Worm (Caenorhabditis elegans) whole organism, L4 larva: ENCODE data around the gene sedl-1.

Experiments used
- D1046.2 ChIP-seq: fragments of 200-800 bp; sonication (Bioruptor generic); IDR thresholded peaks from 2 replicates; pipeline ENCODE4 v1.3.6; 2022; ENCODE audit warnings: missing genetic modification characterization, missing compliant biosample characterization
- F37D6.2 ChIP-seq: sonication (generic microtip); optimal IDR thresholded peaks from 2 replicates; lab custom pipeline; 2016; ENCODE audit warnings: mild to moderate bottlenecking, missing genetic modification characterization, missing compliant biosample characterization
- F44E2.7 ChIP-seq: fragments of 200-800 bp; sonication (Bioruptor generic); IDR thresholded peaks from 2 replicates; pipeline ENCODE4 v2.1.2; 2022; ENCODE audit warnings: missing genetic modification characterization, missing compliant biosample characterization
- T26A8.4 ChIP-seq: fragments of 200-800 bp; sonication (Bioruptor generic); IDR thresholded peaks from 2 replicates; pipeline ENCODE4 v1.3.6; 2022; ENCODE audit warnings: missing genetic modification characterization, missing compliant biosample characterization
- Y48G9A.11 ChIP-seq: fragments of 200-800 bp; sonication (Bioruptor generic); IDR thresholded peaks from 2 replicates; pipeline ENCODE4 v1.3.6; 2022; ENCODE audit warnings: missing genetic modification reagents, missing genetic modification characterization, missing compliant biosample characterization
- Y75B8A.6 ChIP-seq: fragments of 200-800 bp; sonication (Bioruptor generic); IDR thresholded peaks from 2 replicates; pipeline ENCODE4 v1.3.6; 2022; ENCODE audit warnings: missing genetic modification reagents, missing genetic modification characterization, missing compliant biosample characterization
- ZK337.2 ChIP-seq: fragments of 200-800 bp; sonication (Bioruptor generic); IDR thresholded peaks from 2 replicates; pipeline ENCODE4 v1.3.6; 2022; ENCODE audit warnings: missing genetic modification reagents, missing genetic modification characterization, missing compliant biosample characterization
- aha-1 ChIP-seq: fragments of 150-350 bp; peaks from one replicate; lab custom pipeline; 2014; ENCODE audit warnings: missing biosample characterization, missing genetic modification characterization
- ama-1 ChIP-seq: fragments of 150-350 bp; optimal IDR thresholded peaks from 2 replicates; lab custom pipeline; 2014; ENCODE audit warnings: inconsistent platforms, mixed read lengths
- arid-1 ChIP-seq: fragments of 200-800 bp; sonication (Bioruptor generic); conservative IDR thresholded peaks from 2 replicates; pipeline ENCODE4 v1.3.6; 2022; ENCODE audit warnings: missing genetic modification reagents, missing genetic modification characterization, missing compliant biosample characterization
- ceh-20 ChIP-seq: fragments of 200-800 bp; sonication (Bioruptor generic); IDR thresholded peaks from 2 replicates; pipeline ENCODE4 v1.3.6; 2022; ENCODE audit warnings: missing genetic modification reagents, missing genetic modification characterization, missing compliant biosample characterization
- ceh-28 ChIP-seq: fragments of 150-350 bp; optimal IDR thresholded peaks from 2 replicates; lab custom pipeline; 2014; ENCODE audit warnings: missing biosample characterization, missing genetic modification reagents, missing genetic modification characterization
- daf-16 ChIP-seq, 3 experiments: sonication (generic microtip); optimal IDR thresholded peaks; 2 replicates each; lab custom pipeline; 2016 to 2017; ENCODE audit warnings: missing genetic modification characterization in 3 of 3, missing genetic modification reagents in 3 of 3, mild to moderate bottlenecking in 2 of 3, missing compliant biosample characterization in 2 of 3, missing biosample characterization in 1 of 3, moderate library complexity in 1 of 3
- dmd-9 ChIP-seq: fragments of 200-800 bp; sonication (Bioruptor generic); IDR thresholded peaks from 2 replicates; pipeline ENCODE4 v1.3.6; 2022; ENCODE audit warnings: missing genetic modification reagents, missing genetic modification characterization, missing compliant biosample characterization
- duxl-1 ChIP-seq: sonication (generic microtip); optimal IDR thresholded peaks from 2 replicates; lab custom pipeline; 2016; ENCODE audit warnings: mild to moderate bottlenecking, missing genetic modification characterization, moderate library complexity, missing compliant biosample characterization; ENCODE audit not compliant: poor library complexity
- dve-1 ChIP-seq: sonication (generic microtip); optimal IDR thresholded peaks from 2 replicates; lab custom pipeline; 2017; ENCODE audit warnings: antibody characterized with exemption, mild to moderate bottlenecking, missing genetic modification characterization, missing compliant biosample characterization; ENCODE audit not compliant: insufficient read depth
- egl-27 ChIP-seq: sonication (generic microtip); optimal IDR thresholded peaks from 3 replicates; lab custom pipeline; 2017; ENCODE audit warnings: missing biosample characterization, missing genetic modification reagents, missing genetic modification characterization
- gei-8 ChIP-seq: fragments of 200-800 bp; sonication (Bioruptor generic); optimal IDR thresholded peaks from 2 replicates; lab custom pipeline; 2018; ENCODE audit warnings: mild to moderate bottlenecking, missing genetic modification characterization, missing compliant biosample characterization
- hif-1 ChIP-seq, 2 experiments: sonication (generic microtip); optimal IDR thresholded peaks; 2 replicates each; lab custom pipeline; 2016 to 2017; ENCODE audit warnings: missing compliant biosample characterization in 2 of 2, missing genetic modification characterization in 2 of 2, missing genetic modification reagents in 2 of 2, missing genotype in 2 of 2, mild to moderate bottlenecking in 1 of 2
- hlh-11 ChIP-seq: fragments of 200-800 bp; sonication (Bioruptor generic); optimal IDR thresholded peaks from 2 replicates; lab custom pipeline; 2018; ENCODE audit warnings: mild to moderate bottlenecking, missing genetic modification characterization, missing compliant biosample characterization
- hlh-30 ChIP-seq: sonication (generic microtip); optimal IDR thresholded peaks from 2 replicates; lab custom pipeline; 2017; ENCODE audit warnings: antibody characterized with exemption, mild to moderate bottlenecking, missing genetic modification characterization, missing compliant biosample characterization; ENCODE audit not compliant: insufficient read depth
- jun-1 ChIP-seq: fragments of 150-350 bp; optimal IDR thresholded peaks from 2 replicates; lab custom pipeline; 2014; ENCODE audit warnings: missing biosample characterization, missing genetic modification reagents, missing genetic modification characterization
- lin-38 ChIP-seq: fragments of 200-800 bp; sonication (Bioruptor generic); IDR thresholded peaks from 2 replicates; pipeline ENCODE4 v1.3.6; 2022; ENCODE audit warnings: missing genetic modification reagents, missing genetic modification characterization, missing compliant biosample characterization
- lir-3 ChIP-seq: sonication (generic microtip); optimal IDR thresholded peaks from 2 replicates; lab custom pipeline; 2016; ENCODE audit warnings: mild to moderate bottlenecking, missing genetic modification characterization, missing compliant biosample characterization
- lsy-2 ChIP-seq, 2 experiments: fragments of 150-350 bp in 1 of 2; sonication (generic microtip) in 1 of 2; optimal IDR thresholded peaks; 2 replicates each; lab custom pipeline; 2014 to 2017; ENCODE audit warnings: missing biosample characterization in 2 of 2, missing genetic modification characterization in 2 of 2
- madf-5 ChIP-seq, 2 experiments: fragments of 200-800 bp; sonication (Bioruptor generic); IDR thresholded peaks; 2 replicates each; pipeline ENCODE4 v1.3.6; 2022; ENCODE audit warnings: missing compliant biosample characterization in 2 of 2, missing genetic modification characterization in 2 of 2
- madf-9 ChIP-seq: fragments of 200-800 bp; sonication (Bioruptor generic); conservative IDR thresholded peaks from 2 replicates; pipeline ENCODE4 v1.3.6; 2022; ENCODE audit warnings: missing genetic modification reagents, missing genetic modification characterization, missing compliant biosample characterization
- mep-1 ChIP-seq: fragments of 150-350 bp; sonication (generic microtip); optimal IDR thresholded peaks from 3 replicates; lab custom pipeline; 2014; ENCODE audit warnings: missing biosample characterization, missing genetic modification characterization
- nhr-102 ChIP-seq: sonication (generic microtip); optimal IDR thresholded peaks from 2 replicates; lab custom pipeline; 2016; ENCODE audit warnings: mild to moderate bottlenecking, missing genetic modification characterization, moderate library complexity, missing compliant biosample characterization
- nhr-25 ChIP-seq: sonication (generic microtip); optimal IDR thresholded peaks from 2 replicates; lab custom pipeline; 2017; ENCODE audit warnings: missing genetic modification characterization, mild to moderate bottlenecking, missing compliant biosample characterization, antibody characterized with exemption, moderate library complexity, borderline replicate concordance; ENCODE audit not compliant: insufficient read depth
- nhr-42 ChIP-seq: fragments of 200-800 bp; sonication (Bioruptor generic); IDR thresholded peaks from 2 replicates; pipeline ENCODE4 v1.3.6; 2022; ENCODE audit warnings: missing genetic modification characterization, missing compliant biosample characterization
- nhr-48 ChIP-seq: sonication (generic microtip); optimal IDR thresholded peaks from 2 replicates; lab custom pipeline; 2016; ENCODE audit warnings: mild to moderate bottlenecking, missing genetic modification characterization, missing compliant biosample characterization
- nhr-77 ChIP-seq: fragments of 150-350 bp; optimal IDR thresholded peaks from 2 replicates; lab custom pipeline; 2014; ENCODE audit warnings: missing biosample characterization, missing genetic modification characterization
- php-3 ChIP-seq: fragments of 200-800 bp; sonication (Bioruptor generic); IDR thresholded peaks from 2 replicates; pipeline ENCODE4 v1.3.6; 2022; ENCODE audit warnings: missing genetic modification reagents, missing genetic modification characterization, missing compliant biosample characterization
- pqm-1 ChIP-seq: sonication (generic microtip); optimal IDR thresholded peaks from 2 replicates; lab custom pipeline; 2017; ENCODE audit warnings: missing biosample characterization, missing genetic modification characterization
- spr-1 ChIP-seq: sonication (generic microtip); optimal IDR thresholded peaks from 2 replicates; lab custom pipeline; 2016; ENCODE audit warnings: mild to moderate bottlenecking, missing genetic modification characterization, missing compliant biosample characterization
- tag-97 ChIP-seq: fragments of 200-800 bp; sonication (Bioruptor generic); IDR thresholded peaks from 2 replicates; pipeline ENCODE4 v1.3.6; 2022; ENCODE audit warnings: missing genetic modification characterization, missing compliant biosample characterization
- unc-62 ChIP-seq, 3 experiments: fragments of 150-350 bp in 1 of 3; sonication (generic microtip); optimal IDR thresholded peaks in 2 of 3; peaks in 1 of 3; 1 replicate in 1 of 3; 2 replicates in 2 of 3; lab custom pipeline; 2014 to 2017; ENCODE audit warnings: missing biosample characterization in 3 of 3, missing genetic modification characterization in 3 of 3, missing genetic modification reagents in 3 of 3, missing genotype in 1 of 3
- zip-2 ChIP-seq: fragments of 150-350 bp; optimal IDR thresholded peaks from 2 replicates; lab custom pipeline; 2014; ENCODE audit warnings: missing biosample characterization, missing genetic modification characterization
- ztf-7 ChIP-seq: fragments of 150-350 bp; optimal IDR thresholded peaks from 2 replicates; lab custom pipeline; 2014; ENCODE audit warnings: missing biosample characterization, missing genetic modification characterization

Gene sedl-1

ce11 chrX:1446593-1447141, 6.6 kb upstream of the sedl-1 start, which contains the start of gene zfp-3 (continued):
- TF ChIP-seq ceh-20 (GFP tag; lab: Robert Waterston, UW) (peak; percentile 94), ZK337.2 (GFP tag; lab: Robert Waterston, UW) (0 out of 2 replicates have a peak, but pooled peaks have one; percentile 47), lir-3 (tag; lab: Kevin White, UChicago) (peak; percentile 45), dmd-9 (GFP tag; lab: Robert Waterston, UW) (peak; percentile 77)

DNA sequence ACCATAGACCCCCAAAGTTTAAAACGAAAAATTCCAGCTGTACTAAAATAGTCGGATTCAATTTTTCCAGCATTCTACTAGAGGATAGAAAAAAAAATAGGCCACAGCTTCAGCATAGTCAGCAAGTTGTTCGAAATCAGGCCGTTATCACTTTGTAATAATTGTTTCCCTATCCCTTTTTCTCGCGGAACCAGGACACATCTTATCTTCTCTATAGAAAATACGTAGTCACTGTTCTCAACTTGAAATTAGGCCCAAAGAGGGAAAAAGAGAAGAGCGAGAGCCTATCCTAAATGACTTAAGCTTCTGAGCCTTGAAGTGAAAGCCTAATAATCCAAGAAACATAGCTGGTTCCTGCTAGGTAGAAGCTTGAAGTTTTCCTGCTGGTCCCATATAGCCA, 5.6 kb upstream of the sedl-1 start:
- TF ChIP-seq aha-1 = peak; percentile 45
- peak; percentile 36 for TF ChIP-seq jun-1
- TF ChIP-seq hlh-11 (tag; lab: Kevin White, UChicago) = peak; percentile 23
- peak; percentile 19 for TF ChIP-seq hlh-30 (tag; lab: Kevin White, UChicago)
- TF ChIP-seq nhr-42 (GFP tag; lab: Robert Waterston, UW) = peak; percentile 39; the same call in 1 of the 2 replicates
- TF ChIP-seq madf-9 (GFP tag; lab: Robert Waterston, UW) = no peak
- TF ChIP-seq duxl-1 (tag; lab: Kevin White, UChicago) = peak; percentile 64
- TF ChIP-seq arid-1 = 0 out of 2 replicates have a peak, but pooled peaks have one; percentile 22
- TF ChIP-seq nhr-48 (tag; lab: Kevin White, UChicago) = peak; percentile 10
- 0 out of 2 replicates have a peak, but pooled peaks have one; percentile 9 for TF ChIP-seq php-3
- TF ChIP-seq lsy-2 (tag; optimal IDR thresholded peaks at IDR 0.05; lab: Kevin White, UChicago) = peak in 1 of 2 experiments; percentile 22
- peak; percentile 80 for TF ChIP-seq ama-1 (lab: Kevin White, UChicago)
- no peak for TF ChIP-seq tag-97 (GFP tag; lab: Robert Waterston, UW)
- TF ChIP-seq Y75B8A.6 = 0 out of 2 replicates have a peak, but pooled peaks have one; percentile 31
- 0 out of 2 replicates have a peak, but pooled peaks have one; percentile 66 for TF ChIP-seq D1046.2 (GFP tag; lab: Robert Waterston, UW)
- TF ChIP-seq spr-1 (tag; lab: Kevin White, UChicago) = peak; percentile 0
- TF ChIP-seq lir-3 (tag; lab: Kevin White, UChicago) = no peak
- peak; percentile 33 for TF ChIP-seq dve-1 (tag; lab: Kevin White, UChicago)
- TF ChIP-seq egl-27 (tag; lab: Kevin White, UChicago) = no peak
- peak; percentile 38; the same call in 1 of the 2 replicates for TF ChIP-seq T26A8.4
- no peak for TF ChIP-seq daf-16 (GFP tag; optimal IDR thresholded peaks at IDR 0.05; lab: Kevin White, UChicago)
- TF ChIP-seq daf-16 (tag; optimal IDR thresholded peaks at IDR 0.05; lab: Kevin White, UChicago) = peak; percentile 3
- no peak for TF ChIP-seq hif-1 (tag; optimal IDR thresholded peaks at IDR 0.05; lab: Kevin White, UChicago)
- peak; percentile 19 for TF ChIP-seq zip-2 (tag; lab: Kevin White, UChicago)
- peak; percentile 62 for TF ChIP-seq mep-1 (tag; lab: Kevin White, UChicago)

- TF ChIP-seq Y48G9A.11 = no peak
- peak; percentile 10; the same call in 1 of the 2 replicates for TF ChIP-seq lin-38 (GFP tag; lab: Robert Waterston, UW)
- no peak for TF ChIP-seq F37D6.2 (tag; lab: Kevin White, UChicago)
- TF ChIP-seq ama-1 (lab: Kevin White, UChicago) = no peak
- TF ChIP-seq duxl-1 (tag; lab: Kevin White, UChicago) = peak; percentile 8
- peak; percentile 55 for TF ChIP-seq nhr-102 (tag; lab: Kevin White, UChicago)
- TF ChIP-seq mep-1 (tag; lab: Kevin White, UChicago) = peak; percentile 0
- TF ChIP-seq nhr-25 = no peak
- TF ChIP-seq ceh-28 = no peak
- no peak for TF ChIP-seq madf-5 (GFP tag; IDR thresholded peaks at IDR 0.05; lab: Robert Waterston, UW)
- peak; percentile 61 for TF ChIP-seq nhr-77 (tag; lab: Kevin White, UChicago)
- peak; percentile 68 for TF ChIP-seq aha-1
- TF ChIP-seq pqm-1 (tag; lab: Kevin White, UChicago) = no peak
- TF ChIP-seq madf-9 (GFP tag; lab: Robert Waterston, UW) = no peak
- TF ChIP-seq ztf-7 = no peak
- TF ChIP-seq F44E2.7 (GFP tag; lab: Robert Waterston, UW) = no peak
- peak in 1 of 2 experiments; percentile 17 for TF ChIP-seq hif-1 (tag; optimal IDR thresholded peaks at IDR 0.05; lab: Kevin White, UChicago)
- TF ChIP-seq gei-8 = no peak
- no peak for TF ChIP-seq daf-16 (GFP tag; optimal IDR thresholded peaks at IDR 0.05; lab: Kevin White, UChicago)
- peak; percentile 37 for TF ChIP-seq daf-16 (tag; optimal IDR thresholded peaks at IDR 0.05; lab: Kevin White, UChicago)
- peak in 1 of 2 experiments; percentile 89 for TF ChIP-seq unc-62 (GFP tag; optimal IDR thresholded peaks at IDR 0.05 in 1 of 2; lab: Kevin White, UChicago)
- TF ChIP-seq unc-62 (tag; optimal IDR thresholded peaks at IDR 0.05; lab: Kevin White, UChicago) = no peak
These were observed 3.6 kb upstream of the sedl-1 start for ce11 chrX:1443556-1444243.
